Worm (Caenorhabditis elegans) whole organism, early embryonic: Measurements from ENCODE around the gene lem-4.

Experiments
- B0310.2 ChIP-seq: sonication (generic microtip); optimal IDR thresholded peaks from 2 replicates; lab custom pipeline; 2016; ENCODE audit warnings: mild to moderate bottlenecking, missing genetic modification characterization, missing compliant biosample characterization
- F13C5.2 ChIP-seq: sonication (generic microtip); optimal IDR thresholded peaks from 2 replicates; lab custom pipeline; 2017; ENCODE audit warnings: mild to moderate bottlenecking, missing genetic modification characterization, inconsistent platforms, missing compliant biosample characterization
- aly-1 ChIP-seq: sonication (generic microtip); optimal IDR thresholded peaks from 2 replicates; lab custom pipeline; 2016; ENCODE audit warnings: missing genetic modification characterization, missing compliant biosample characterization
- ama-1 ChIP-seq: fragments of 150-350 bp; optimal IDR thresholded peaks from 2 replicates; lab custom pipeline; 2014
- ceh-13 ChIP-seq: fragments of 200-800 bp; sonication (Bioruptor generic); optimal IDR thresholded peaks from 2 replicates; lab custom pipeline; 2018; ENCODE audit warnings: mild to moderate bottlenecking, missing genetic modification characterization, missing compliant biosample characterization
- ceh-36 ChIP-seq: sonication (generic microtip); optimal IDR thresholded peaks from 2 replicates; lab custom pipeline; 2016; ENCODE audit warnings: missing genetic modification characterization, inconsistent platforms, missing compliant biosample characterization
- ets-7 ChIP-seq: sonication (generic microtip); optimal IDR thresholded peaks from 2 replicates; lab custom pipeline; 2016; ENCODE audit warnings: missing genotype, missing genetic modification characterization, missing compliant biosample characterization
- flt-1 ChIP-seq: fragments of 200-800 bp; sonication (Bioruptor generic); IDR thresholded peaks from 2 replicates; pipeline ENCODE4 v1.3.6; 2022; ENCODE audit warnings: missing genetic modification characterization, missing compliant biosample characterization
- hmbx-1 ChIP-seq: sonication (generic microtip); optimal IDR thresholded peaks from 2 replicates; lab custom pipeline; 2016; ENCODE audit warnings: mild to moderate bottlenecking, missing genetic modification characterization, missing compliant biosample characterization
- hmg-4 ChIP-seq: fragments of 200-800 bp; sonication (Bioruptor generic); optimal IDR thresholded peaks from 2 replicates; lab custom pipeline; 2018; ENCODE audit warnings: mild to moderate bottlenecking, missing genetic modification characterization, missing compliant biosample characterization
- hnd-1 ChIP-seq: sonication (generic microtip); optimal IDR thresholded peaks from 2 replicates; lab custom pipeline; 2016; ENCODE audit warnings: missing genetic modification characterization, missing compliant biosample characterization
- pes-1 ChIP-seq: fragments of 200-800 bp; sonication (Bioruptor generic); IDR thresholded peaks from 2 replicates; pipeline ENCODE4 v1.3.6; 2022; ENCODE audit warnings: missing genetic modification reagents, missing genetic modification characterization, missing compliant biosample characterization
- scrt-1 ChIP-seq: fragments of 200-800 bp; sonication (Bioruptor generic); IDR thresholded peaks from 2 replicates; pipeline ENCODE4 v1.3.6; 2022; ENCODE audit warnings: missing genetic modification characterization, missing compliant biosample characterization
- sea-1 ChIP-seq: fragments of 200-800 bp; sonication (Bioruptor generic); conservative IDR thresholded peaks from 2 replicates; pipeline ENCODE4 v1.3.6; 2022; ENCODE audit warnings: missing genetic modification characterization, missing compliant biosample characterization
- tbx-11 ChIP-seq: fragments of 200-800 bp; sonication (Bioruptor generic); IDR thresholded peaks from 2 replicates; pipeline ENCODE4 v1.3.6; 2022; ENCODE audit warnings: missing genetic modification characterization, missing compliant biosample characterization
- tbx-37 ChIP-seq: fragments of 200-800 bp; sonication (Bioruptor generic); conservative IDR thresholded peaks from 2 replicates; pipeline ENCODE4 v1.3.6; 2022; ENCODE audit warnings: missing genetic modification reagents, missing genetic modification characterization, missing compliant biosample characterization
- tra-4 ChIP-seq: sonication (generic microtip); optimal IDR thresholded peaks from 2 replicates; lab custom pipeline; 2017; ENCODE audit warnings: missing genetic modification characterization, missing compliant biosample characterization

Gene lem-4

ce11 chrIV:842095-842494 lies 12.5 kb downstream of the lem-4 start, which contains the start of gene Y55F3BR.6:
Y55F3BR.6 (minus strand) TSS chrIV:842126.
- TF ChIP-seq flt-1 (GFP tag; lab: Robert Waterston, UW) (no peak), tbx-37 (GFP tag; lab: Robert Waterston, UW) (no peak), F13C5.2 (tag; lab: Kevin White, UChicago) (no peak), tbx-11 (GFP tag; lab: Robert Waterston, UW) (no peak), ama-1 (lab: Kevin White, UChicago) (no peak)

- TF ChIP-seq ceh-36 (tag; lab: Kevin White, UChicago) = no peak
- no peak for TF ChIP-seq aly-1 (tag; lab: Kevin White, UChicago)
- TF ChIP-seq tra-4 (tag; lab: Kevin White, UChicago) = no peak
- TF ChIP-seq ama-1 (lab: Kevin White, UChicago) = no peak
- TF ChIP-seq sea-1 (GFP tag; lab: Robert Waterston, UW) = no peak
- no peak for TF ChIP-seq pes-1 (GFP tag; lab: Robert Waterston, UW)
- no peak for TF ChIP-seq hmbx-1 (tag; lab: Kevin White, UChicago)
- TF ChIP-seq flt-1 (GFP tag; lab: Robert Waterston, UW) = no peak
- TF ChIP-seq scrt-1 (GFP tag; lab: Robert Waterston, UW) = no peak
- TF ChIP-seq hnd-1 (tag; lab: Kevin White, UChicago) = no peak
- no peak for TF ChIP-seq F13C5.2 (tag; lab: Kevin White, UChicago)
- no peak for TF ChIP-seq B0310.2 (tag; lab: Kevin White, UChicago)
- TF ChIP-seq hmg-4 (GFP tag; lab: Kevin White, UChicago) = no peak
- no peak for TF ChIP-seq tbx-37 (GFP tag; lab: Robert Waterston, UW)
- TF ChIP-seq tbx-11 (GFP tag; lab: Robert Waterston, UW) = no peak
- TF ChIP-seq ceh-13 (GFP tag; lab: Kevin White, UChicago) = no peak
- no peak for TF ChIP-seq ets-7 (tag; lab: Kevin White, UChicago)
These were observed 21.1 kb downstream of the lem-4 start for ce11 chrIV:833517-833916.

- no peak for TF ChIP-seq tbx-11 (GFP tag; lab: Robert Waterston, UW)
- no peak for TF ChIP-seq ceh-36 (tag; lab: Kevin White, UChicago)
- no peak for TF ChIP-seq pes-1 (GFP tag; lab: Robert Waterston, UW)
- TF ChIP-seq ceh-13 (GFP tag; lab: Kevin White, UChicago) = no peak
- TF ChIP-seq tra-4 (tag; lab: Kevin White, UChicago) = no peak
- TF ChIP-seq sea-1 (GFP tag; lab: Robert Waterston, UW) = no peak
- no peak for TF ChIP-seq hmg-4 (GFP tag; lab: Kevin White, UChicago)
- TF ChIP-seq F13C5.2 (tag; lab: Kevin White, UChicago) = no peak
- no peak for TF ChIP-seq hmbx-1 (tag; lab: Kevin White, UChicago)
- no peak for TF ChIP-seq B0310.2 (tag; lab: Kevin White, UChicago)
- no peak for TF ChIP-seq hnd-1 (tag; lab: Kevin White, UChicago)
These were observed 22.6 kb downstream of the lem-4 start, which contains the start of the genes madf-1 and Y55F3BR.10 for ce11 chrIV:831796-832486. madf-1 (minus strand) TSS chrIV:831896. Y55F3BR.10 (plus strand) TSS chrIV:832436.

ce11 chrIV:830262-830960 lies 24.2 kb downstream of the lem-4 start:
- no peak for TF ChIP-seq pes-1 (GFP tag; lab: Robert Waterston, UW)
- no peak for TF ChIP-seq hnd-1 (tag; lab: Kevin White, UChicago)
- no peak for TF ChIP-seq tbx-37 (GFP tag; lab: Robert Waterston, UW)
- TF ChIP-seq hmg-4 (GFP tag; lab: Kevin White, UChicago) = no peak
- no peak for TF ChIP-seq ceh-13 (GFP tag; lab: Kevin White, UChicago)
- no peak for TF ChIP-seq tra-4 (tag; lab: Kevin White, UChicago)

- TF ChIP-seq ama-1 (lab: Kevin White, UChicago) (no peak), flt-1 (GFP tag; lab: Robert Waterston, UW) (no peak), hnd-1 (tag; lab: Kevin White, UChicago) (no peak), ceh-36 (tag; lab: Kevin White, UChicago) (no peak), hmg-4 (GFP tag; lab: Kevin White, UChicago) (no peak), sea-1 (GFP tag; lab: Robert Waterston, UW) (no peak), aly-1 (tag; lab: Kevin White, UChicago) (no peak), hmbx-1 (tag; lab: Kevin White, UChicago) (no peak), F13C5.2 (tag; lab: Kevin White, UChicago) (no peak), tbx-37 (GFP tag; lab: Robert Waterston, UW) (no peak), scrt-1 (GFP tag; lab: Robert Waterston, UW) (no peak), tra-4 (tag; lab: Kevin White, UChicago) (no peak), ceh-13 (GFP tag; lab: Kevin White, UChicago) (no peak), B0310.2 (tag; lab: Kevin White, UChicago) (no peak)
These were observed 24.9 kb downstream of the lem-4 start for ce11 chrIV:829691-830090.

ce11 chrIV:829107-829506 lies 25.5 kb downstream of the lem-4 start:
- TF ChIP-seq ceh-13 (GFP tag; lab: Kevin White, UChicago) (no peak), F13C5.2 (tag; lab: Kevin White, UChicago) (no peak), hmbx-1 (tag; lab: Kevin White, UChicago) (no peak), pes-1 (GFP tag; lab: Robert Waterston, UW) (no peak), sea-1 (GFP tag; lab: Robert Waterston, UW) (no peak), flt-1 (GFP tag; lab: Robert Waterston, UW) (no peak), aly-1 (tag; lab: Kevin White, UChicago) (no peak), ets-7 (tag; lab: Kevin White, UChicago) (no peak), ceh-36 (tag; lab: Kevin White, UChicago) (no peak), ama-1 (lab: Kevin White, UChicago) (no peak)
